Fruit fly (Drosophila melanogaster) whole organism, wandering third instar larva: ENCODE data around the gene Trpgamma.

ENCODE experiments used
- CG32264 ChIP-seq: fragments of 200-800 bp; sonication (Bioruptor generic); optimal IDR thresholded peaks from 2 replicates; lab custom pipeline; 2016; ENCODE audit warnings: missing biosample characterization, missing genetic modification characterization
- CG9705 ChIP-seq: fragments of 200-800 bp; sonication (Bioruptor generic); optimal IDR thresholded peaks from 2 replicates; lab custom pipeline; 2018; ENCODE audit warnings: missing biosample characterization, mild to moderate bottlenecking, missing genetic modification characterization
- CrebA ChIP-seq: fragments of 200-800 bp; sonication (Bioruptor generic); optimal IDR thresholded peaks from 2 replicates; lab custom pipeline; 2016; ENCODE audit warnings: missing biosample characterization, mild to moderate bottlenecking, missing genetic modification characterization, borderline replicate concordance
- Dfd ChIP-seq: fragments of >200 bp; optimal IDR thresholded peaks from 2 replicates; lab custom pipeline; 2017; ENCODE audit warnings: missing biosample characterization, missing genetic modification characterization
- Dif ChIP-seq: fragments of 200-275, 200-300 bp; sonication (Bioruptor generic); optimal IDR thresholded peaks from 2 replicates; lab custom pipeline; 2018; ENCODE audit warnings: missing biosample characterization, missing genetic modification characterization; ENCODE audit not compliant: partially characterized antibody
- GATAd ChIP-seq: sonication (Bioruptor generic); optimal IDR thresholded peaks from 2 replicates; lab custom pipeline; 2016; ENCODE audit warnings: missing biosample characterization, missing genetic modification characterization
- Hnf4 ChIP-seq: fragments of 200-800 bp; sonication (Bioruptor generic); optimal IDR thresholded peaks from 2 replicates; lab custom pipeline; 2016; ENCODE audit warnings: missing biosample characterization, mild to moderate bottlenecking, missing genetic modification characterization
- Hr78 ChIP-seq: fragments of >200 bp; optimal IDR thresholded peaks from 2 replicates; lab custom pipeline; 2017; ENCODE audit warnings: missing biosample characterization, missing genetic modification characterization
- Hr83 ChIP-seq: fragments of 200-300 bp; sonication (Bioruptor generic); optimal IDR thresholded peaks from 2 replicates; lab custom pipeline; 2016; ENCODE audit warnings: missing biosample characterization, mild to moderate bottlenecking, missing genetic modification characterization, moderate library complexity; ENCODE audit not compliant: poor library complexity, severe bottlenecking
- Jra ChIP-seq: sonication (Bioruptor generic); optimal IDR thresholded peaks from 2 replicates; lab custom pipeline; 2016; ENCODE audit warnings: missing biosample characterization, missing genetic modification characterization
- Mio ChIP-seq: sonication (Bioruptor generic); optimal IDR thresholded peaks from 2 replicates; lab custom pipeline; 2016; ENCODE audit warnings: missing biosample characterization, missing genetic modification characterization
- N ChIP-seq: fragments of >200 bp; optimal IDR thresholded peaks from 2 replicates; lab custom pipeline; 2018; ENCODE audit warnings: missing biosample characterization, missing external identifiers, missing genetic modification characterization
- OdsH ChIP-seq: fragments of 200-800 bp; sonication (Bioruptor generic); optimal IDR thresholded peaks from 2 replicates; lab custom pipeline; 2016; ENCODE audit warnings: missing biosample characterization, mild to moderate bottlenecking, missing genetic modification characterization
- Rel ChIP-seq, 2 experiments: fragments of 200-800 bp; sonication (Bioruptor generic) in 1 of 2; optimal IDR thresholded peaks; 2 replicates in 1 of 2; 3 replicates in 1 of 2; lab custom pipeline; 2016 to 2019; ENCODE audit warnings: mild to moderate bottlenecking in 2 of 2, missing biosample characterization in 2 of 2, missing genetic modification characterization in 2 of 2, moderate library complexity in 1 of 2
- Sp1 ChIP-seq: fragments of 200-800 bp; sonication (Bioruptor generic); optimal IDR thresholded peaks from 3 replicates; lab custom pipeline; 2019; ENCODE audit warnings: missing biosample characterization, mild to moderate bottlenecking, missing genetic modification characterization, moderate library complexity
- Vsx2 ChIP-seq: fragments of 200-300, 225-300 bp; sonication (Bioruptor generic); optimal IDR thresholded peaks from 2 replicates; lab custom pipeline; 2018; ENCODE audit warnings: missing biosample characterization, missing genetic modification characterization; ENCODE audit not compliant: partially characterized antibody
- br ChIP-seq: fragments of 200-800 bp; sonication (Bioruptor generic); optimal IDR thresholded peaks from 2 replicates; lab custom pipeline; 2016; ENCODE audit warnings: missing biosample characterization, missing genetic modification characterization
- brk ChIP-seq: fragments of 200-800 bp; sonication (Bioruptor generic); optimal IDR thresholded peaks from 2 replicates; lab custom pipeline; 2016; ENCODE audit warnings: missing biosample characterization, mild to moderate bottlenecking, missing genetic modification characterization
- dl ChIP-seq, 2 experiments: fragments of 175-275, 200-275 bp in 1 of 2; fragments of 200-275 bp in 1 of 2; sonication (Bioruptor generic); optimal IDR thresholded peaks; lab custom pipeline; 2018; ENCODE audit warnings: mild to moderate bottlenecking in 2 of 2, missing biosample characterization in 2 of 2, missing genetic modification characterization in 2 of 2, moderate library complexity in 2 of 2; ENCODE audit not compliant: partially characterized antibody in 2 of 2, insufficient read depth in 1 of 2
- dmrt93B ChIP-seq: fragments of 200-800 bp; sonication (Bioruptor generic); optimal IDR thresholded peaks from 2 replicates; lab custom pipeline; 2018; ENCODE audit warnings: missing biosample characterization, mild to moderate bottlenecking, missing genetic modification characterization
- dsf ChIP-seq: sonication (Bioruptor generic); optimal IDR thresholded peaks from 2 replicates; lab custom pipeline; 2016; ENCODE audit warnings: missing biosample characterization, missing genetic modification characterization, borderline replicate concordance
- ey ChIP-seq: fragments of 200-800 bp; sonication (Bioruptor generic); optimal IDR thresholded peaks from 2 replicates; lab custom pipeline; 2016; ENCODE audit warnings: missing biosample characterization, missing genetic modification characterization
- foxo ChIP-seq, 2 experiments: fragments of 200-800 bp; sonication (Bioruptor generic); optimal IDR thresholded peaks; 2 replicates in 1 of 2; 3 replicates in 1 of 2; lab custom pipeline; 2016 to 2017; ENCODE audit warnings: missing biosample characterization in 2 of 2, missing genetic modification characterization in 2 of 2
- fru ChIP-seq: fragments of 200-800 bp; sonication (Bioruptor generic); optimal IDR thresholded peaks from 3 replicates; lab custom pipeline; 2016; ENCODE audit warnings: missing biosample characterization, mild to moderate bottlenecking, missing genetic modification characterization
- h ChIP-seq: fragments of 200-800 bp; sonication (Bioruptor generic); optimal IDR thresholded peaks from 3 replicates; lab custom pipeline; 2016; ENCODE audit warnings: missing biosample characterization, mild to moderate bottlenecking, missing genetic modification characterization
- jim ChIP-seq: fragments of 175-275, 200-325 bp; sonication (Bioruptor generic); optimal IDR thresholded peaks from 2 replicates; lab custom pipeline; 2016; ENCODE audit warnings: missing biosample characterization, mild to moderate bottlenecking, missing genetic modification characterization
- lola ChIP-seq: fragments of >200 bp; optimal IDR thresholded peaks from 2 replicates; lab custom pipeline; 2017; ENCODE audit warnings: missing biosample characterization, missing genetic modification characterization
- pan ChIP-seq: fragments of >200 bp; optimal IDR thresholded peaks from 2 replicates; lab custom pipeline; 2017
- psq ChIP-seq: fragments of 200-800 bp; sonication (Bioruptor generic); optimal IDR thresholded peaks from 3 replicates; lab custom pipeline; 2017; ENCODE audit warnings: missing biosample characterization, mild to moderate bottlenecking, missing genetic modification characterization, moderate library complexity
- rgr ChIP-seq: fragments of 200-800 bp; sonication (Bioruptor generic); optimal IDR thresholded peaks from 3 replicates; lab custom pipeline; 2016; ENCODE audit warnings: missing biosample characterization, mild to moderate bottlenecking, missing genetic modification characterization
- sage ChIP-seq: fragments of 200-800 bp; sonication (Bioruptor generic); optimal IDR thresholded peaks from 2 replicates; lab custom pipeline; 2016; ENCODE audit warnings: missing biosample characterization, mild to moderate bottlenecking, missing genetic modification characterization
- tai ChIP-seq: sonication (Bioruptor generic); optimal IDR thresholded peaks from 2 replicates; lab custom pipeline; 2016; ENCODE audit warnings: missing biosample characterization, missing genetic modification characterization
- woc ChIP-seq: sonication (Bioruptor generic); optimal IDR thresholded peaks from 2 replicates; lab custom pipeline; 2016; ENCODE audit warnings: missing biosample characterization, mild to moderate bottlenecking, missing genetic modification characterization

Trpgamma gene

dm6 chr2L:16689800-16690618 lies 13.5 kb upstream of the Trpgamma start:
- peak; percentile 73 for TF ChIP-seq h
- peak; percentile 41 for TF ChIP-seq Dif
- no peak for TF ChIP-seq GATAd
- TF ChIP-seq Dfd, result no peak
- TF ChIP-seq br (GFP tag; lab: Kevin White, UChicago), result peak; percentile 19
- TF ChIP-seq Hnf4 (GFP tag; lab: Kevin White, UChicago), result peak; percentile 30
- TF ChIP-seq tai (GFP tag; lab: Kevin White, UChicago), result no peak
- TF ChIP-seq ey (GFP tag; lab: Kevin White, UChicago), result peak; percentile 67
- TF ChIP-seq Sp1 (GFP tag; lab: Kevin White, UChicago), result peak; percentile 4
- peak; percentile 51 for TF ChIP-seq Rel (GFP tag; optimal IDR thresholded peaks at IDR 0.05; lab: Kevin White, UChicago)
- TF ChIP-seq Rel (tag; optimal IDR thresholded peaks at IDR 0.05; lab: Kevin White, UChicago), result no peak
- TF ChIP-seq Vsx2 (GFP tag; lab: Kevin White, UChicago), result no peak
- TF ChIP-seq dl (GFP tag; optimal IDR thresholded peaks at IDR 0.05; lab: Kevin White, UChicago; ENCODE audit: insufficient read depth in 1 of 2, partially characterized antibody in 2 of 2), result peak; percentile 25 to 65
- peak; percentile 30 for TF ChIP-seq Jra (GFP tag; lab: Kevin White, UChicago)
- peak; percentile 96 for TF ChIP-seq psq (GFP tag; lab: Kevin White, UChicago)
- TF ChIP-seq CG32264 (GFP tag; lab: Kevin White, UChicago), result peak; percentile 19
- peak in 1 of 2 experiments; percentile 28 for TF ChIP-seq foxo (GFP tag; optimal IDR thresholded peaks at IDR 0.05; lab: Kevin White, UChicago)
- TF ChIP-seq woc (GFP tag; lab: Kevin White, UChicago), result peak; percentile 74
- no peak for TF ChIP-seq CG9705 (GFP tag; lab: Kevin White, UChicago)
- no peak for TF ChIP-seq CrebA
- peak; percentile 44 for TF ChIP-seq OdsH (GFP tag; lab: Kevin White, UChicago)
- TF ChIP-seq jim (GFP tag; lab: Kevin White, UChicago), result no peak
- TF ChIP-seq fru (GFP tag; lab: Kevin White, UChicago), result peak; percentile 59
- TF ChIP-seq rgr (GFP tag; lab: Kevin White, UChicago), result peak; percentile 48
- TF ChIP-seq sage (GFP tag; lab: Kevin White, UChicago), result no peak

- TF ChIP-seq OdsH (GFP tag; lab: Kevin White, UChicago) (no peak), dmrt93B (no peak), brk (GFP tag; lab: Kevin White, UChicago) (no peak), lola (GFP tag; lab: Kevin White, UChicago) (no peak), sage (GFP tag; lab: Kevin White, UChicago) (no peak), Hr83 (no peak), dsf (GFP tag; lab: Kevin White, UChicago) (no peak), Vsx2 (GFP tag; lab: Kevin White, UChicago) (no peak), Hr78 (GFP tag; lab: Kevin White, UChicago) (no peak), CG32264 (GFP tag; lab: Kevin White, UChicago) (no peak), jim (GFP tag; lab: Kevin White, UChicago) (no peak), Rel (GFP tag; optimal IDR thresholded peaks at IDR 0.05; lab: Kevin White, UChicago) (no peak), Rel (tag; optimal IDR thresholded peaks at IDR 0.05; lab: Kevin White, UChicago) (no peak)
These were observed 11.4 kb upstream of the Trpgamma start for dm6 chr2L:16687863-16688262.

- TF ChIP-seq foxo (GFP tag; optimal IDR thresholded peaks at IDR 0.05; lab: Kevin White, UChicago), result peak in 1 of 2 experiments; percentile 40
- no peak for TF ChIP-seq rgr (GFP tag; lab: Kevin White, UChicago)
- TF ChIP-seq Jra (GFP tag; lab: Kevin White, UChicago), result peak; percentile 41
- TF ChIP-seq fru (GFP tag; lab: Kevin White, UChicago), result peak; percentile 43
- TF ChIP-seq br (GFP tag; lab: Kevin White, UChicago), result peak; percentile 4
- TF ChIP-seq CG32264 (GFP tag; lab: Kevin White, UChicago), result peak; percentile 16
- TF ChIP-seq dl (GFP tag; optimal IDR thresholded peaks at IDR 0.05; lab: Kevin White, UChicago; ENCODE audit: insufficient read depth in 1 of 2, partially characterized antibody in 2 of 2), result peak in 1 of 2 experiments; percentile 15
- no peak for TF ChIP-seq Mio
- peak; percentile 64 for TF ChIP-seq Sp1 (GFP tag; lab: Kevin White, UChicago)
- TF ChIP-seq Hnf4 (GFP tag; lab: Kevin White, UChicago), result peak; percentile 22
- TF ChIP-seq woc (GFP tag; lab: Kevin White, UChicago), result peak; percentile 41
- peak; percentile 86 for TF ChIP-seq psq (GFP tag; lab: Kevin White, UChicago)
- no peak for TF ChIP-seq N (GFP tag; lab: Kevin White, UChicago)
- peak; percentile 32 for TF ChIP-seq h
- TF ChIP-seq pan, result no peak
- peak; percentile 20 for TF ChIP-seq ey (GFP tag; lab: Kevin White, UChicago)
- TF ChIP-seq CrebA, result peak; percentile 59
- no peak for TF ChIP-seq Vsx2 (GFP tag; lab: Kevin White, UChicago)
- peak; percentile 34 for TF ChIP-seq OdsH (GFP tag; lab: Kevin White, UChicago)
- TF ChIP-seq Hr83, result no peak
- TF ChIP-seq Rel (GFP tag; optimal IDR thresholded peaks at IDR 0.05; lab: Kevin White, UChicago), result peak; percentile 55
- peak; percentile 15 for TF ChIP-seq Rel (tag; optimal IDR thresholded peaks at IDR 0.05; lab: Kevin White, UChicago)
- TF ChIP-seq, all 38 proteins: peak for 15
These were observed 10.0 kb upstream of the Trpgamma start for dm6 chr2L:16686412-16687043.
